Worm (Caenorhabditis elegans) whole organism, late embryonic: ENCODE measurements around the gene ptr-19.

ENCODE experiments used
- C08G9.2 ChIP-seq: sonication (generic microtip); optimal IDR thresholded peaks from 2 replicates; lab custom pipeline; 2016; ENCODE audit warnings: mild to moderate bottlenecking, missing genetic modification characterization, moderate library complexity, missing compliant biosample characterization
- K02D7.2 ChIP-seq: sonication (generic microtip); optimal IDR thresholded peaks from 2 replicates; lab custom pipeline; 2017; ENCODE audit warnings: mild to moderate bottlenecking, missing genetic modification characterization, missing compliant biosample characterization
- T23F11.4 ChIP-seq: fragments of 200-800 bp; sonication (Bioruptor generic); optimal IDR thresholded peaks from 2 replicates; lab custom pipeline; 2018; ENCODE audit warnings: mild to moderate bottlenecking, missing genetic modification characterization, missing compliant biosample characterization
- Y22D7AL.16 ChIP-seq: sonication (generic microtip); optimal IDR thresholded peaks from 2 replicates; lab custom pipeline; 2016; ENCODE audit warnings: missing genetic modification characterization, missing compliant biosample characterization
- ahr-1 ChIP-seq: sonication (generic microtip); optimal IDR thresholded peaks from 2 replicates; lab custom pipeline; 2016; ENCODE audit warnings: missing genetic modification characterization, missing compliant biosample characterization
- ceh-19 ChIP-seq: fragments of 200-800 bp; sonication (Bioruptor generic); optimal IDR thresholded peaks from 2 replicates; lab custom pipeline; 2018; ENCODE audit warnings: mild to moderate bottlenecking, missing genetic modification characterization, missing compliant biosample characterization
- ceh-2 ChIP-seq: sonication (generic microtip); optimal IDR thresholded peaks from 2 replicates; lab custom pipeline; 2016; ENCODE audit warnings: missing genotype, missing genetic modification characterization, missing compliant biosample characterization
- ceh-22 ChIP-seq: sonication (generic microtip); optimal IDR thresholded peaks from 2 replicates; lab custom pipeline; 2017; ENCODE audit warnings: missing biosample characterization, missing genetic modification characterization
- ceh-34 ChIP-seq: sonication (generic microtip); optimal IDR thresholded peaks from 2 replicates; lab custom pipeline; 2016; ENCODE audit warnings: mild to moderate bottlenecking, missing genetic modification characterization, missing compliant biosample characterization
- ceh-45 ChIP-seq: fragments of 200-800 bp; sonication (Bioruptor generic); IDR thresholded peaks from 2 replicates; pipeline ENCODE4 v1.3.6; 2022; ENCODE audit warnings: missing genetic modification reagents, missing genetic modification characterization, missing compliant biosample characterization
- che-1 ChIP-seq: sonication (generic microtip); optimal IDR thresholded peaks from 2 replicates; lab custom pipeline; 2016; ENCODE audit warnings: mild to moderate bottlenecking, missing genetic modification characterization, missing compliant biosample characterization
- elt-2 ChIP-seq: sonication (generic microtip); optimal IDR thresholded peaks from 2 replicates; lab custom pipeline; 2016; ENCODE audit warnings: missing genetic modification reagents, missing genetic modification characterization, missing compliant biosample characterization
- elt-4 ChIP-seq: sonication (generic microtip); optimal IDR thresholded peaks from 2 replicates; lab custom pipeline; 2016; ENCODE audit warnings: missing genetic modification characterization, missing compliant biosample characterization
- fax-1 ChIP-seq: sonication (generic microtip); optimal IDR thresholded peaks from 2 replicates; lab custom pipeline; 2016; ENCODE audit warnings: missing genotype, missing genetic modification characterization, missing compliant biosample characterization
- fkh-10 ChIP-seq: fragments of 150-350 bp; optimal IDR thresholded peaks from 2 replicates; lab custom pipeline; 2014; ENCODE audit warnings: missing biosample characterization, missing genetic modification reagents, missing genetic modification characterization
- fkh-6 ChIP-seq: sonication (generic microtip); optimal IDR thresholded peaks from 2 replicates; lab custom pipeline; 2016; ENCODE audit warnings: missing genetic modification characterization, missing compliant biosample characterization
- gmeb-2 ChIP-seq: sonication (generic microtip); optimal IDR thresholded peaks from 2 replicates; lab custom pipeline; 2016; ENCODE audit warnings: missing genetic modification characterization, inconsistent platforms, missing compliant biosample characterization
- hlh-13 ChIP-seq: fragments of 200-800 bp; sonication (Bioruptor generic); optimal IDR thresholded peaks from 2 replicates; lab custom pipeline; 2018; ENCODE audit warnings: mild to moderate bottlenecking, missing genetic modification characterization, missing compliant biosample characterization
- hlh-15 ChIP-seq: sonication (generic microtip); optimal IDR thresholded peaks from 2 replicates; lab custom pipeline; 2016; ENCODE audit warnings: missing genetic modification characterization, missing compliant biosample characterization
- hlh-30 ChIP-seq: sonication (generic microtip); optimal IDR thresholded peaks from 2 replicates; lab custom pipeline; 2017; ENCODE audit warnings: antibody characterized with exemption, missing genetic modification characterization, missing compliant biosample characterization; ENCODE audit not compliant: insufficient read depth
- hlh-6 ChIP-seq: sonication (generic microtip); optimal IDR thresholded peaks from 2 replicates; lab custom pipeline; 2016; ENCODE audit warnings: missing genotype, missing genetic modification characterization, missing compliant biosample characterization
- lin-11 ChIP-seq: fragments of 200-800 bp; sonication (Bioruptor generic); optimal IDR thresholded peaks from 2 replicates; lab custom pipeline; 2018; ENCODE audit warnings: mild to moderate bottlenecking, missing genetic modification characterization, missing compliant biosample characterization
- madf-2 ChIP-seq: sonication (generic microtip); optimal IDR thresholded peaks from 2 replicates; lab custom pipeline; 2017; ENCODE audit warnings: missing genetic modification characterization, missing compliant biosample characterization
- mec-3 ChIP-seq: sonication (generic microtip); optimal IDR thresholded peaks from 2 replicates; lab custom pipeline; 2016; ENCODE audit warnings: borderline replicate concordance, missing genetic modification characterization, missing compliant biosample characterization
- nfya-1 ChIP-seq: sonication (generic microtip); optimal IDR thresholded peaks from 2 replicates; lab custom pipeline; 2017; ENCODE audit warnings: missing genetic modification characterization, mild to moderate bottlenecking, missing compliant biosample characterization, antibody characterized with exemption, moderate library complexity
- nhr-11 ChIP-seq: fragments of 150-350 bp; optimal IDR thresholded peaks from 2 replicates; lab custom pipeline; 2014; ENCODE audit warnings: missing biosample characterization, missing genetic modification characterization
- nhr-232 ChIP-seq: sonication (generic microtip); optimal IDR thresholded peaks from 2 replicates; lab custom pipeline; 2016; ENCODE audit warnings: missing genetic modification characterization, missing compliant biosample characterization
- npax-4 ChIP-seq: sonication (generic microtip); optimal IDR thresholded peaks from 2 replicates; lab custom pipeline; 2016; ENCODE audit warnings: missing genetic modification characterization, missing compliant biosample characterization
- pax-1 ChIP-seq: fragments of 150-350 bp; optimal IDR thresholded peaks from 2 replicates; lab custom pipeline; 2014; ENCODE audit warnings: missing biosample characterization, missing genetic modification characterization
- pha-4 ChIP-seq: fragments of 150-350 bp; optimal IDR thresholded peaks from 2 replicates; lab custom pipeline; 2018; ENCODE audit warnings: missing biosample characterization, missing genetic modification reagents, missing genetic modification characterization
- ref-2 ChIP-seq: sonication (generic microtip); optimal IDR thresholded peaks from 2 replicates; lab custom pipeline; 2016; ENCODE audit warnings: missing genetic modification characterization, missing compliant biosample characterization
- rnt-1 ChIP-seq: sonication (generic microtip); optimal IDR thresholded peaks from 2 replicates; lab custom pipeline; 2016; ENCODE audit warnings: missing genetic modification characterization, missing compliant biosample characterization
- sox-2 ChIP-seq: fragments of 200-800 bp; sonication (Bioruptor generic); IDR thresholded peaks from 2 replicates; pipeline ENCODE4 v1.3.6; 2022; ENCODE audit warnings: missing genetic modification reagents, missing genetic modification characterization, missing compliant biosample characterization
- sox-4 ChIP-seq: sonication (generic microtip); optimal IDR thresholded peaks from 2 replicates; lab custom pipeline; 2017; ENCODE audit warnings: mild to moderate bottlenecking, missing genetic modification characterization, inconsistent platforms, missing compliant biosample characterization
- syd-9 ChIP-seq: sonication (generic microtip); optimal IDR thresholded peaks from 2 replicates; lab custom pipeline; 2016; ENCODE audit warnings: mild to moderate bottlenecking, missing genetic modification characterization, moderate library complexity, missing compliant biosample characterization
- tbx-2 ChIP-seq: sonication (generic microtip); optimal IDR thresholded peaks from 2 replicates; lab custom pipeline; 2016; ENCODE audit warnings: missing genetic modification characterization, missing compliant biosample characterization
- ttx-3 ChIP-seq: sonication (generic microtip); optimal IDR thresholded peaks from 2 replicates; lab custom pipeline; 2016; ENCODE audit warnings: missing genetic modification reagents, missing genetic modification characterization, missing compliant biosample characterization
- unc-3 ChIP-seq, 2 experiments: fragments of 200-800 bp in 1 of 2; sonication (Bioruptor generic) in 1 of 2; sonication (generic microtip) in 1 of 2; conservative IDR thresholded peaks in 1 of 2; optimal IDR thresholded peaks in 1 of 2; 2 replicates each; pipeline versions ENCODE4 v1.3.6 to Lab custom; 2016 to 2022; ENCODE audit warnings: missing compliant biosample characterization in 2 of 2, missing genetic modification characterization in 2 of 2, missing genetic modification reagents in 1 of 2
- unc-42 ChIP-seq: sonication (generic microtip); optimal IDR thresholded peaks from 2 replicates; lab custom pipeline; 2016; ENCODE audit warnings: missing genotype, missing genetic modification characterization, missing compliant biosample characterization
- unc-55 ChIP-seq: sonication (generic microtip); optimal IDR thresholded peaks from 2 replicates; lab custom pipeline; 2017; ENCODE audit warnings: missing biosample characterization, missing genetic modification reagents, missing genetic modification characterization
- unc-86 ChIP-seq: sonication (generic microtip); optimal IDR thresholded peaks from 2 replicates; lab custom pipeline; 2016; ENCODE audit warnings: missing genetic modification characterization, missing compliant biosample characterization
- zip-5 ChIP-seq: sonication (generic microtip); optimal IDR thresholded peaks from 2 replicates; lab custom pipeline; 2016; ENCODE audit warnings: missing genetic modification characterization, missing compliant biosample characterization
- ztf-16 ChIP-seq: sonication (generic microtip); optimal IDR thresholded peaks from 2 replicates; lab custom pipeline; 2017; ENCODE audit warnings: missing genetic modification characterization, missing compliant biosample characterization

Gene ptr-19

DNA sequence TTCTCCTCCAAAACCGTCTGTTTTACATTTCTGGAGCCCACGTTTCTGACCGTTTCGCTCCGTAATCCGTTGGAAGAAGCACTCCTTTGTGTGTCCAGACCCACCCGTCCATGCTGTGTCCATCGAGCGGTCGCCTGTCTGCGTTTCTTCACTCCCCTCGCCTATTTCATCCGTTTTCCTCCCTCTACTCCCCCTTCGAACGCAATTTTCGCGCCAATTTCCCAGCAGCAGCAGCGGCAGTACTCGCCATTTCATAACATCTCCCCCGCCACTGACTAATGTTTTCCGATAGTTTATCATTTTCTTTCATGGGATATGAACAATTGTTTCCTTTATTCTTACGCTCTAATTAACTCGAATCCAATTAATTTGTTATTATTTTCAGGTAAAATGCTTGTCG, 26.3 kb downstream of the ptr-19 start (continued):
- no peak for TF ChIP-seq lin-11 (tag; lab: Kevin White, UChicago)
- TF ChIP-seq mec-3 = no peak
- peak; percentile 4 for TF ChIP-seq rnt-1 (tag; lab: Kevin White, UChicago)
- TF ChIP-seq nhr-11 = no peak
- no peak for TF ChIP-seq fax-1 (tag; lab: Kevin White, UChicago)
- no peak for TF ChIP-seq ahr-1 (tag; lab: Kevin White, UChicago)
- TF ChIP-seq ceh-34 (tag; lab: Kevin White, UChicago) = peak; percentile 10
- TF ChIP-seq ztf-16 (tag; lab: Kevin White, UChicago) = peak; percentile 64
- TF ChIP-seq syd-9 (tag; lab: Kevin White, UChicago) = no peak
- TF ChIP-seq tbx-2 (tag; lab: Kevin White, UChicago) = peak; percentile 70
- TF ChIP-seq sox-4 (tag; lab: Kevin White, UChicago) = peak; percentile 30
- peak; percentile 28 for TF ChIP-seq ref-2 (tag; lab: Kevin White, UChicago)
- no peak for TF ChIP-seq npax-4
- TF ChIP-seq elt-2 (tag; lab: Kevin White, UChicago) = no peak
- TF ChIP-seq ceh-19 = no peak
- no peak for TF ChIP-seq pax-1
- TF ChIP-seq pha-4 (tag; lab: Kevin White, UChicago) = no peak
- no peak for TF ChIP-seq unc-3 (GFP tag; conservative IDR thresholded peaks at IDR 0.05; lab: Robert Waterston, UW)
- no peak for TF ChIP-seq unc-3 (tag; optimal IDR thresholded peaks at IDR 0.05; lab: Kevin White, UChicago)
- TF ChIP-seq nhr-232 (tag; lab: Kevin White, UChicago) = peak; percentile 7
- TF ChIP-seq ttx-3 = no peak
- TF ChIP-seq fkh-6 = no peak
- TF ChIP-seq nfya-1 (tag; lab: Kevin White, UChicago) = peak; percentile 39
- peak; percentile 12 for TF ChIP-seq ceh-2
- peak; percentile 17 for TF ChIP-seq hlh-6 (tag; lab: Kevin White, UChicago)
- TF ChIP-seq ceh-22 (tag; lab: Kevin White, UChicago) = no peak
- no peak for TF ChIP-seq fkh-10 (GFP tag; lab: Kevin White, UChicago)
- TF ChIP-seq madf-2 (tag; lab: Kevin White, UChicago) = no peak
- TF ChIP-seq K02D7.2 (tag; lab: Kevin White, UChicago) = no peak
- TF ChIP-seq zip-5 (tag; lab: Kevin White, UChicago) = no peak
- no peak for TF ChIP-seq hlh-15
- no peak for TF ChIP-seq elt-4 (tag; lab: Kevin White, UChicago)
- peak; percentile 67 for TF ChIP-seq unc-42 (tag; lab: Kevin White, UChicago)
- TF ChIP-seq T23F11.4 (GFP tag; lab: Kevin White, UChicago) = no peak
- TF ChIP-seq che-1 (tag; lab: Kevin White, UChicago) = no peak
- TF ChIP-seq sox-2 (GFP tag; lab: Robert Waterston, UW) = 0 out of 2 replicates have a peak, but pooled peaks have one; percentile 9
- peak; percentile 27 for TF ChIP-seq unc-55 (GFP tag; lab: Kevin White, UChicago)
- TF ChIP-seq unc-86 (tag; lab: Kevin White, UChicago) = no peak
- no peak for TF ChIP-seq hlh-13 (GFP tag; lab: Kevin White, UChicago)
- TF ChIP-seq gmeb-2 (tag; lab: Kevin White, UChicago) = no peak
- TF ChIP-seq C08G9.2 (tag; lab: Kevin White, UChicago) = no peak

DNA sequence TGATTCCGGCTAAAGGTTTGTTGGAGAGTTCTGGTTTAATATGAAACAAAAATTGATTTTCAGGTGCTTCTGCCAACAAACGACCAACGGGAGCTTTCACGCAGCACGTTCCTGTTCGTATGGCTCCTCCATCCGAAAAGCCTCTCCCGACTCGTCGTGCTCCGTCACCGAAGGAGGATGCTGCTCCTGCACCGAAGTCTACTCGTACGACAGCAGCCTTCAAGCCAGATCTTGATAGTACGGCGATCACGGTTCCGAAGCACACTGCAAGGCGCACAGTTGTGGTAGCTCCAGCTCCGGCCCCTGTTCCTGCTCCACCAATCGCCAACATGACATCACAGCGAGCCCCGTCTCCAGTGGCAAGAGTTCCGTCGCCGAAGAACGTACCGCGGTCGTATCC, 27.1 kb downstream of the ptr-19 start:
- TF ChIP-seq pax-1 (no peak), hlh-30 (tag; lab: Kevin White, UChicago) (no peak), ceh-19 (no peak), ceh-22 (tag; lab: Kevin White, UChicago) (no peak), ceh-45 (GFP tag; lab: Robert Waterston, UW) (no peak), sox-4 (tag; lab: Kevin White, UChicago) (no peak), C08G9.2 (tag; lab: Kevin White, UChicago) (peak; percentile 2), Y22D7AL.16 (tag; lab: Kevin White, UChicago) (no peak)
